Worm (Caenorhabditis elegans): Measurements from ENCODE around the gene R08C7.8.

ce11 chrIV:4465184-4465583 lies 30.8 kb upstream of the R08C7.8 start, which contains the start of gene M01H9.5:
- TF ChIP-seq pqm-1 (tag; optimal IDR thresholded peaks at IDR 0.05) (no peak), unc-3 (GFP tag; conservative IDR thresholded peaks at IDR 0.05) (no peak), unc-3 (tag; optimal IDR thresholded peaks at IDR 0.05) (no peak), ama-1 (optimal IDR thresholded peaks at IDR 0.05) (no peak), che-1 (tag; optimal IDR thresholded peaks at IDR 0.05) (no peak), elt-4 (tag; optimal IDR thresholded peaks at IDR 0.05) (no peak), fkh-10 (GFP tag; optimal IDR thresholded peaks at IDR 0.05) (no peak), ahr-1 (tag; optimal IDR thresholded peaks at IDR 0.05) (no peak), lin-11 (tag; optimal IDR thresholded peaks at IDR 0.05) (no peak)

Data from whole organism, late embryonic.